Fruit fly (Drosophila melanogaster) whole organism, embryonic: ENCODE data around the gene CG31122.

Source experiments
- ATbp ChIP-seq: fragments of 200-800 bp; sonication (Bioruptor generic); optimal IDR thresholded peaks from 2 replicates; lab custom pipeline; 2017; ENCODE audit warnings: missing biosample characterization, mild to moderate bottlenecking, missing genetic modification characterization, missing genetic modification reagents
- Ada2b ChIP-seq: fragments of 200-800 bp; sonication (Bioruptor generic); IDR thresholded peaks from 2 replicates; pipeline ENCODE4 v1.3.6; 2022; ENCODE audit warnings: missing biosample characterization, missing genetic modification characterization
- Bdp1 ChIP-seq: fragments of 200-800 bp; sonication (Bioruptor generic); optimal IDR thresholded peaks from 3 replicates; lab custom pipeline; 2016; ENCODE audit warnings: missing biosample characterization, missing genetic modification characterization
- CG10274 ChIP-seq: fragments of 200-800 bp; sonication (Bioruptor generic); optimal IDR thresholded peaks from 3 replicates; lab custom pipeline; 2017; ENCODE audit warnings: missing biosample characterization, mild to moderate bottlenecking, missing genetic modification characterization
- CG10654 ChIP-seq: fragments of 200-800 bp; sonication (Bioruptor generic); optimal IDR thresholded peaks from 2 replicates; lab custom pipeline; 2016; ENCODE audit warnings: missing biosample characterization, missing genetic modification characterization
- CG11504 ChIP-seq: fragments of 200-800 bp; sonication (Bioruptor generic); optimal IDR thresholded peaks from 3 replicates; lab custom pipeline; 2019; ENCODE audit warnings: missing biosample characterization, mild to moderate bottlenecking, missing genetic modification characterization, moderate library complexity
- CG11696 ChIP-seq: fragments of 200-800 bp; sonication (Bioruptor generic); IDR thresholded peaks from 2 replicates; pipeline ENCODE4 v1.3.6; 2022; ENCODE audit warnings: missing biosample characterization, missing genetic modification characterization
- CG11723 ChIP-seq: fragments of 200-800 bp; sonication (Bioruptor generic); optimal IDR thresholded peaks from 2 replicates; lab custom pipeline; 2017; ENCODE audit warnings: missing biosample characterization, mild to moderate bottlenecking, missing genetic modification characterization
- CG12104 ChIP-seq: fragments of 200-800 bp; sonication (Bioruptor generic); optimal IDR thresholded peaks from 3 replicates; lab custom pipeline; 2016; ENCODE audit warnings: missing biosample characterization, missing genetic modification characterization
- CG12299 ChIP-seq: fragments of 200-800 bp; sonication (Bioruptor generic); optimal IDR thresholded peaks from 2 replicates; lab custom pipeline; 2018; ENCODE audit warnings: missing biosample characterization, mild to moderate bottlenecking, missing genetic modification characterization
- CG14667 ChIP-seq: fragments of 200-800 bp; sonication (Bioruptor generic); IDR thresholded peaks from 2 replicates; pipeline ENCODE4 v1.3.6; 2022; ENCODE audit warnings: missing biosample characterization, missing genetic modification characterization
- CG15269 ChIP-seq: fragments of 200-800 bp; sonication (Bioruptor generic); optimal IDR thresholded peaks from 2 replicates; lab custom pipeline; 2018; ENCODE audit warnings: missing biosample characterization, mild to moderate bottlenecking, missing genetic modification characterization, moderate library complexity
- CG15479 ChIP-seq: fragments of 200-800 bp; sonication (Bioruptor generic); optimal IDR thresholded peaks from 3 replicates; lab custom pipeline; 2019; ENCODE audit warnings: missing biosample characterization, mild to moderate bottlenecking, missing genetic modification characterization, moderate library complexity
- CG15696 ChIP-seq: fragments of 200-800 bp; sonication (Bioruptor generic); optimal IDR thresholded peaks from 2 replicates; lab custom pipeline; 2019; ENCODE audit warnings: missing biosample characterization, mild to moderate bottlenecking, missing genetic modification characterization, moderate library complexity
- CG1792 ChIP-seq: fragments of 200-800 bp; sonication (Bioruptor generic); optimal IDR thresholded peaks from 2 replicates; lab custom pipeline; 2016; ENCODE audit warnings: missing biosample characterization, missing genetic modification characterization
- CG18599 ChIP-seq: fragments of 200-800 bp; sonication (Bioruptor generic); optimal IDR thresholded peaks from 3 replicates; lab custom pipeline; 2017; ENCODE audit warnings: missing biosample characterization, missing genetic modification characterization, mild to moderate bottlenecking, moderate library complexity, missing genetic modification reagents
- CG2678 ChIP-seq: fragments of 200-800 bp; sonication (Bioruptor generic); optimal IDR thresholded peaks from 3 replicates; lab custom pipeline; 2019; ENCODE audit warnings: missing biosample characterization, mild to moderate bottlenecking, missing genetic modification characterization, moderate library complexity
- CG31224 ChIP-seq: fragments of 200-800 bp; sonication (Bioruptor generic); IDR thresholded peaks from 2 replicates; pipeline ENCODE4 v1.3.6; 2022; ENCODE audit warnings: missing biosample characterization, missing genetic modification characterization
- CG5180 ChIP-seq: fragments of 200-800 bp; sonication (Bioruptor generic); optimal IDR thresholded peaks from 3 replicates; lab custom pipeline; 2017; ENCODE audit warnings: missing biosample characterization, missing genetic modification characterization, mild to moderate bottlenecking, moderate library complexity, missing genetic modification reagents
- CG6654 ChIP-seq: fragments of 200-800 bp; sonication (Bioruptor generic); optimal IDR thresholded peaks from 2 replicates; lab custom pipeline; 2017; ENCODE audit warnings: missing biosample characterization, mild to moderate bottlenecking, missing genetic modification characterization
- CG6683 ChIP-seq: fragments of 200-800 bp; sonication (Bioruptor generic); optimal IDR thresholded peaks from 2 replicates; lab custom pipeline; 2017; ENCODE audit warnings: missing biosample characterization, mild to moderate bottlenecking, missing genetic modification characterization, missing genetic modification reagents
- CG7556 ChIP-seq: fragments of 200-800 bp; sonication (Bioruptor generic); optimal IDR thresholded peaks from 2 replicates; lab custom pipeline; 2017; ENCODE audit warnings: missing biosample characterization, mild to moderate bottlenecking, missing genetic modification characterization
- CG9437 ChIP-seq: fragments of 200-800 bp; sonication (Bioruptor generic); optimal IDR thresholded peaks from 2 replicates; lab custom pipeline; 2018; ENCODE audit warnings: missing biosample characterization, mild to moderate bottlenecking, missing genetic modification characterization
- D ChIP-seq, 2 experiments: fragments of 200-800 bp in 1 of 2; fragments of >200 bp in 1 of 2; sonication (Bioruptor generic) in 1 of 2; optimal IDR thresholded peaks; 2 replicates in 1 of 2; 3 replicates in 1 of 2; lab custom pipeline; 2017; ENCODE audit warnings: mild to moderate bottlenecking in 1 of 2, missing biosample characterization in 1 of 2, missing genetic modification characterization in 1 of 2, missing genetic modification reagents in 1 of 2
- Dip3 ChIP-seq: fragments of 200-800 bp; sonication (Bioruptor generic); optimal IDR thresholded peaks from 3 replicates; lab custom pipeline; 2016; ENCODE audit warnings: missing biosample characterization, missing genetic modification characterization
- E2f1 ChIP-seq: fragments of 200-800 bp; sonication (Bioruptor generic); IDR thresholded peaks from 2 replicates; pipeline ENCODE4 v1.3.6; 2022; ENCODE audit warnings: missing biosample characterization, missing genetic modification characterization
- Ets65A ChIP-seq: fragments of 200-800 bp; sonication (Bioruptor generic); peaks from one replicate; lab custom pipeline; 2016; ENCODE audit warnings: missing biosample characterization, missing genetic modification characterization
- Ets97D ChIP-seq: fragments of 200-800 bp; sonication (Bioruptor generic); optimal IDR thresholded peaks from 3 replicates; lab custom pipeline; 2016; ENCODE audit warnings: missing biosample characterization, missing genetic modification characterization
- Hey ChIP-seq: fragments of 200-800 bp; sonication (Bioruptor generic); optimal IDR thresholded peaks from 3 replicates; lab custom pipeline; 2018; ENCODE audit warnings: missing biosample characterization, mild to moderate bottlenecking, missing genetic modification characterization
- HmgZ ChIP-seq: fragments of 200-800 bp; sonication (Bioruptor generic); optimal IDR thresholded peaks from 2 replicates; lab custom pipeline; 2018; ENCODE audit warnings: missing biosample characterization, mild to moderate bottlenecking, missing genetic modification characterization
- Lim3 ChIP-seq: fragments of 200-800 bp; sonication (Bioruptor generic); IDR thresholded peaks from 2 replicates; pipeline ENCODE4 v1.3.6; 2022; ENCODE audit warnings: missing biosample characterization, missing genetic modification characterization
- Myb ChIP-seq: fragments of 200-800 bp; sonication (Bioruptor generic); optimal IDR thresholded peaks from 2 replicates; lab custom pipeline; 2016; ENCODE audit warnings: missing biosample characterization, missing genetic modification characterization
- Sry-β ChIP-seq: fragments of 200-800 bp; sonication (Bioruptor generic); optimal IDR thresholded peaks from 2 replicates; lab custom pipeline; 2018; ENCODE audit warnings: missing biosample characterization, mild to moderate bottlenecking, missing genetic modification characterization, moderate library complexity
- ab ChIP-seq: fragments of 200-800 bp; sonication (Bioruptor generic); optimal IDR thresholded peaks from 2 replicates; lab custom pipeline; 2016; ENCODE audit warnings: missing biosample characterization, missing genetic modification characterization
- al ChIP-seq: fragments of 200-800 bp; sonication (Bioruptor generic); IDR thresholded peaks from 2 replicates; pipeline ENCODE4 v1.3.6; 2022; ENCODE audit warnings: missing biosample characterization, missing genetic modification characterization
- ara ChIP-seq: fragments of 200-800 bp; sonication (Bioruptor generic); IDR thresholded peaks from 2 replicates; pipeline ENCODE4 v1.3.6; 2022; ENCODE audit warnings: missing biosample characterization, missing genetic modification characterization
- dati ChIP-seq: fragments of 200-800 bp; sonication (Bioruptor generic); IDR thresholded peaks from 2 replicates; pipeline ENCODE4 v1.3.6; 2022; ENCODE audit warnings: missing biosample characterization, missing genetic modification characterization
- dmrt99B ChIP-seq: fragments of 200-800 bp; sonication (Bioruptor generic); optimal IDR thresholded peaks from 2 replicates; lab custom pipeline; 2018; ENCODE audit warnings: missing biosample characterization, mild to moderate bottlenecking, missing genetic modification characterization, moderate library complexity
- grau ChIP-seq: fragments of 200-800 bp; optimal IDR thresholded peaks from 3 replicates; lab custom pipeline; 2019; ENCODE audit warnings: missing biosample characterization, mild to moderate bottlenecking, missing genetic modification characterization, moderate library complexity
- kah ChIP-seq: fragments of 200-800 bp; sonication (Bioruptor generic); optimal IDR thresholded peaks from 2 replicates; lab custom pipeline; 2018; ENCODE audit warnings: missing biosample characterization, mild to moderate bottlenecking, missing genetic modification characterization
- ken ChIP-seq: fragments of 200-800 bp; sonication (Bioruptor generic); IDR thresholded peaks from 3 replicates; pipeline ENCODE4 v1.3.6; 2022; ENCODE audit warnings: missing biosample characterization, missing genetic modification characterization
- org-1 ChIP-seq: fragments of 200-800 bp; sonication (Bioruptor generic); optimal IDR thresholded peaks from 2 replicates; lab custom pipeline; 2017; ENCODE audit warnings: missing biosample characterization, missing genetic modification characterization
- seq ChIP-seq: fragments of 200-800 bp; sonication (Bioruptor generic); IDR thresholded peaks from 2 replicates; pipeline ENCODE4 v1.3.6; 2022; ENCODE audit warnings: missing biosample characterization, missing genetic modification characterization
- toy ChIP-seq: fragments of 200-800 bp; sonication (Bioruptor generic); IDR thresholded peaks from 2 replicates; pipeline ENCODE4 v1.3.6; 2022; ENCODE audit warnings: missing biosample characterization, missing genetic modification characterization
- ttk ChIP-seq: fragments of 200-800 bp; sonication (Bioruptor generic); IDR thresholded peaks from 2 replicates; pipeline ENCODE4 v2.1.2; 2022; ENCODE audit warnings: missing biosample characterization, missing genetic modification characterization
- tx ChIP-seq: fragments of 200-800 bp; sonication (Bioruptor generic); optimal IDR thresholded peaks from 2 replicates; lab custom pipeline; 2016; ENCODE audit warnings: missing biosample characterization, missing genetic modification characterization
- wdn ChIP-seq: fragments of 200-800 bp; sonication (Bioruptor generic); IDR thresholded peaks from 2 replicates; pipeline ENCODE4 v1.3.6; 2022; ENCODE audit warnings: missing biosample characterization, missing genetic modification characterization
- wor ChIP-seq: fragments of 200-800 bp; sonication (Bioruptor generic); IDR thresholded peaks from 2 replicates; pipeline ENCODE4 v1.3.6; 2022; ENCODE audit warnings: missing biosample characterization, missing genetic modification characterization
- yki ChIP-seq: fragments of >200 bp; optimal IDR thresholded peaks from 3 replicates; lab custom pipeline; 2018

The CG31122 gene

DNA sequence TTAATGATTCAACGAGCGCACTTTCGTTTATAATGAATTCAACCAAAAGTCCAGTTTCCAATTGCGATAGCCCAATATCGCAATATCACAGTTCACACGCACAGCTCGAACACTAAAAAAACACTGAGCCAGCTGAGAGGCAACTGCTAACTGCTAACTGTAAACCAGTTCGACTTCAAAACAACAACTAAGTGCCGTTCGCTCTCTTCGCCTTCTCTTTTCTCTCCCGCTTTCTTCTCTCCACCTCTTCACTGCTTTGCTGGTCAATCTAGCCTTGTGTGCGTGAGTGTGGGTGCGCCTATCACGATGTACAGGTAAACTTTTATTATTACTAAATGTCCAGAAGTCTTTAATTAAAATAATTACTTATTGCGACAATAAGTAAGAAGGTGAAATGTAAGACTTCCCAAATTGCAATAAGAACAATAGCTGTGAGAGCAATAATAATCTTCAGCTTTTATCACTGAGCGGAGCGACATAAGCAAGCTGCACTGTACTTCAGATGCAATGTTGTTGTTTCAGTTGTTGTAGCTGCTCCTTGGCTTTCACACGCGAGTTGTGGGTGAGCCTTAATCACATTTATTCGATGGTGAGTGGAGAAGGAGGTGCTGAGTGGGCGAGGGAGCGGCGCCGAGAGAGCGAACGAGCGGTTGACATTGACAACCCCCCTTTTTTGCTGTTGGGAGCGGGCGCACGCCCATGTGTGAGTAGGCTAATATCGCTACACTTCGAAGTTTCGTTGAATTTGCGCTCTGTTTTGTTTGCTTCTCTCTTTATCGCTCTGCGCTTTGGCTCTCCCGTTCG, 15.7 kb downstream of the CG31122 start, which contains the start of gene Vti1b (continued):
- TF ChIP-seq Myb (GFP tag; lab: Kevin White, UChicago) (peak; percentile 70), dati (GFP tag; lab: Robert Waterston, UW) (peak; percentile 79), dmrt99B (tag; lab: Kevin White, UChicago) (peak; percentile 95), CG10654 (GFP tag; lab: Kevin White, UChicago) (peak; percentile 90), CG12104 (GFP tag; lab: Kevin White, UChicago) (peak; percentile 88), CG14667 (GFP tag; lab: Robert Waterston, UW) (peak; percentile 87), Dip3 (peak; percentile 92), CG6654 (GFP tag; lab: Kevin White, UChicago) (peak; percentile 81), kah (GFP tag; lab: Kevin White, UChicago) (peak; percentile 67), HmgZ (tag; lab: Kevin White, UChicago) (peak; percentile 94), CG11723 (GFP tag; lab: Kevin White, UChicago) (peak; percentile 92), ATbp (GFP tag; lab: Kevin White, UChicago) (peak; percentile 90), ab (GFP tag; lab: Kevin White, UChicago) (peak; percentile 94), Hey (tag; lab: Kevin White, UChicago) (peak; percentile 0), yki (lab: Kevin White, UChicago) (peak; percentile 41), CG18599 (GFP tag; lab: Kevin White, UChicago) (peak; percentile 95), D (optimal IDR thresholded peaks at IDR 0.05; lab: Kevin White, UChicago) (peak; percentile 15), D (GFP tag; optimal IDR thresholded peaks at IDR 0.05; lab: Kevin White, UChicago) (peak; percentile 94), al (GFP tag; lab: Robert Waterston, UW) (peak; percentile 83), ttk (peak; percentile 92), wdn (peak; percentile 86), org-1 (GFP tag; lab: Kevin White, UChicago) (peak; percentile 90), Ets97D (peak; percentile 78), CG11504 (tag; lab: Kevin White, UChicago) (peak; percentile 95), grau (tag; lab: Kevin White, UChicago) (peak; percentile 100), wor (GFP tag; lab: Robert Waterston, UW) (peak; percentile 93), ara (GFP tag; lab: Robert Waterston, UW) (peak; percentile 80), E2f1 (GFP tag; lab: Robert Waterston, UW) (peak; percentile 90), Ets65A (GFP tag; lab: Kevin White, UChicago) (peak; percentile 99), ken (GFP tag; lab: Robert Waterston, UW) (peak; percentile 94), Bdp1 (GFP tag; lab: Kevin White, UChicago) (peak; percentile 82), CG9437 (peak; percentile 81), CG2678 (tag; lab: Kevin White, UChicago) (peak; percentile 96), CG7556 (GFP tag; lab: Kevin White, UChicago) (peak; percentile 93), CG31224 (GFP tag; lab: Robert Waterston, UW) (peak; percentile 84), tx (peak; percentile 92), CG12299 (peak; percentile 79), CG5180 (peak; percentile 81), CG11696 (GFP tag; lab: Robert Waterston, UW) (peak; percentile 69; the same call in 1 of the 2 replicates), CG15479 (GFP tag; lab: Kevin White, UChicago) (no peak), CG10274 (GFP tag; lab: Kevin White, UChicago) (peak; percentile 83), CG6683 (GFP tag; lab: Kevin White, UChicago) (peak; percentile 85), CG1792 (GFP tag; lab: Kevin White, UChicago) (peak; percentile 88), CG15269 (tag; lab: Kevin White, UChicago) (peak; percentile 93), Lim3 (GFP tag; lab: Robert Waterston, UW) (peak; percentile 88), Ada2b (peak; percentile 92), toy (peak; percentile 77), CG15696 (tag; lab: Kevin White, UChicago) (peak; percentile 76), Sry-β (peak; percentile 55), seq (GFP tag; lab: Robert Waterston, UW) (peak; percentile 89)
